Worm (Caenorhabditis elegans): Measurements from ENCODE around the gene pde-12.

pde-12 gene

DNA sequence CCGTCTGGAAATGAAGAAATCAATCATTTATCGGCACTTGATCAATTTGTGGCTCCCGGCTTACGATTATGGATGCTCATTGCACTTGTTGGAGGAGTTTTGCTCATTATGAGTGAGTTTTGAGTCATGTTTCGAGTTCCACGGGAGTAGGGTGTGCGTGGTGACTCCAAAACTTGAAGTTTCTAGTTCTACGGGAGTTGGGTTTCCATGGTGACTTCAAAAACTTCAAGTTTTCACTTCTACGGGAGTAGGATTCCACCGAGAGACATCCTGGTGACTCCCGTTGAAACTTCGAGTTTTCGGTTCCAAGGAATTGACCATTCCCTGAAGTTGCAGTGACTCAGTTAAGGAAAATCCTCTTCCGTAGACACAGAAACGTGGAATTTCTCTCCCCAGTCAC is 12.0 kb upstream of the pde-12 start:
- peak; percentile 77 for TF ChIP-seq cnd-1 (tag; optimal IDR thresholded peaks at IDR 0.05)
- no peak for TF ChIP-seq nhr-76 (tag; optimal IDR thresholded peaks at IDR 0.05)
- no peak for TF ChIP-seq elt-3 (tag; optimal IDR thresholded peaks at IDR 0.05)
- no peak for TF ChIP-seq ceh-43 (GFP tag; optimal IDR thresholded peaks at IDR 0.05)
- TF ChIP-seq ztf-11 (tag; optimal IDR thresholded peaks at IDR 0.05), result no peak
- no peak for TF ChIP-seq mep-1 (tag; optimal IDR thresholded peaks at IDR 0.05)
- TF ChIP-seq unc-62 (GFP tag; optimal IDR thresholded peaks at IDR 0.05), result no peak
- TF ChIP-seq nhr-2 (tag; optimal IDR thresholded peaks at IDR 0.05), result no peak
- no peak for TF ChIP-seq ceh-39 (tag; optimal IDR thresholded peaks at IDR 0.05)
- no peak for TF ChIP-seq unc-39 (tag; optimal IDR thresholded peaks at IDR 0.05)
- TF ChIP-seq blmp-1 (tag; optimal IDR thresholded peaks at IDR 0.05), result no peak
- no peak for TF ChIP-seq elt-1 (tag; optimal IDR thresholded peaks at IDR 0.05; ENCODE audit: borderline replicate concordance, insufficient read depth)
- TF ChIP-seq M03D4.4 (tag; optimal IDR thresholded peaks at IDR 0.05), result no peak
- no peak for TF ChIP-seq nhr-12 (tag; optimal IDR thresholded peaks at IDR 0.05)
- no peak for TF ChIP-seq unc-120 (tag; optimal IDR thresholded peaks at IDR 0.05; ENCODE audit: poor library complexity, severe bottlenecking)
- TF ChIP-seq flh-1 (GFP tag; optimal IDR thresholded peaks at IDR 0.05), result no peak
- TF ChIP-seq hlh-1 (tag; optimal IDR thresholded peaks at IDR 0.05), result no peak
- TF ChIP-seq drap-1 (GFP tag; optimal IDR thresholded peaks at IDR 0.05), result peak; percentile 33
- peak; percentile 51 for TF ChIP-seq sptf-1 (tag; optimal IDR thresholded peaks at IDR 0.05)
- TF ChIP-seq ces-1 (GFP tag; optimal IDR thresholded peaks at IDR 0.05), result no peak
- peak; percentile 53 for TF ChIP-seq lin-32 (GFP tag; optimal IDR thresholded peaks at IDR 0.05)
- TF ChIP-seq nhr-237 (tag; optimal IDR thresholded peaks at IDR 0.05), result no peak
- TF ChIP-seq ham-2 (GFP tag; optimal IDR thresholded peaks at IDR 0.05), result no peak
- TF ChIP-seq mab-5 (tag; optimal IDR thresholded peaks at IDR 0.05), result no peak
- no peak for TF ChIP-seq snpc-4 (tag; optimal IDR thresholded peaks at IDR 0.05)
- TF ChIP-seq sem-2 (GFP tag; optimal IDR thresholded peaks at IDR 0.05), result no peak
- TF ChIP-seq lin-13 (tag; optimal IDR thresholded peaks at IDR 0.05), result no peak
- TF ChIP-seq pha-4 (tag; optimal IDR thresholded peaks at IDR 0.05), result no peak
- TF ChIP-seq ceh-83 (GFP tag; optimal IDR thresholded peaks at IDR 0.05), result peak; percentile 68
- TF ChIP-seq zip-8 (tag; optimal IDR thresholded peaks at IDR 0.05), result no peak
- TF ChIP-seq nhr-28 (tag; optimal IDR thresholded peaks at IDR 0.05), result no peak
- peak; percentile 35 for TF ChIP-seq bed-3 (GFP tag; optimal IDR thresholded peaks at IDR 0.05)
- no peak for TF ChIP-seq lsy-2 (tag; optimal IDR thresholded peaks at IDR 0.05)
- TF ChIP-seq tbx-8 (GFP tag; optimal IDR thresholded peaks at IDR 0.05), result no peak
- peak; percentile 26 for TF ChIP-seq mls-2 (tag; optimal IDR thresholded peaks at IDR 0.05)

ce11 chrIII:10855398-10855880 is 10.6 kb upstream of the pde-12 start, which contains the start of gene Y39A1C.1:
TSS of gene Y39A1C.1 (plus strand) at chrIII:10855448.
- TF ChIP-seq mab-5 (tag; optimal IDR thresholded peaks at IDR 0.05) (no peak), mep-1 (tag; optimal IDR thresholded peaks at IDR 0.05) (peak; percentile 20), nhr-12 (tag; optimal IDR thresholded peaks at IDR 0.05) (no peak), unc-62 (GFP tag; optimal IDR thresholded peaks at IDR 0.05) (no peak), drap-1 (GFP tag; optimal IDR thresholded peaks at IDR 0.05) (no peak), nhr-28 (tag; optimal IDR thresholded peaks at IDR 0.05) (no peak), zip-8 (tag; optimal IDR thresholded peaks at IDR 0.05) (no peak), pha-4 (tag; optimal IDR thresholded peaks at IDR 0.05) (no peak), unc-39 (tag; optimal IDR thresholded peaks at IDR 0.05) (no peak), hlh-1 (tag; optimal IDR thresholded peaks at IDR 0.05) (peak; percentile 7), snpc-4 (tag; optimal IDR thresholded peaks at IDR 0.05) (no peak), tbx-8 (GFP tag; optimal IDR thresholded peaks at IDR 0.05) (no peak), ceh-39 (tag; optimal IDR thresholded peaks at IDR 0.05) (no peak), flh-1 (GFP tag; optimal IDR thresholded peaks at IDR 0.05) (no peak), elt-3 (tag; optimal IDR thresholded peaks at IDR 0.05) (no peak), ham-2 (GFP tag; optimal IDR thresholded peaks at IDR 0.05) (no peak), mls-2 (tag; optimal IDR thresholded peaks at IDR 0.05) (peak; percentile 16), lsy-2 (tag; optimal IDR thresholded peaks at IDR 0.05) (peak; percentile 6), blmp-1 (tag; optimal IDR thresholded peaks at IDR 0.05) (no peak), unc-120 (tag; optimal IDR thresholded peaks at IDR 0.05; ENCODE audit: poor library complexity, severe bottlenecking) (peak; percentile 81), M03D4.4 (tag; optimal IDR thresholded peaks at IDR 0.05) (no peak), nhr-237 (tag; optimal IDR thresholded peaks at IDR 0.05) (no peak), lin-32 (GFP tag; optimal IDR thresholded peaks at IDR 0.05) (no peak), cnd-1 (tag; optimal IDR thresholded peaks at IDR 0.05) (no peak), lin-13 (tag; optimal IDR thresholded peaks at IDR 0.05) (no peak), elt-1 (tag; optimal IDR thresholded peaks at IDR 0.05; ENCODE audit: borderline replicate concordance, insufficient read depth) (no peak), ceh-43 (GFP tag; optimal IDR thresholded peaks at IDR 0.05) (no peak), nhr-76 (tag; optimal IDR thresholded peaks at IDR 0.05) (no peak), ces-1 (GFP tag; optimal IDR thresholded peaks at IDR 0.05) (peak; percentile 47), ceh-83 (GFP tag; optimal IDR thresholded peaks at IDR 0.05) (no peak), nhr-2 (tag; optimal IDR thresholded peaks at IDR 0.05) (no peak), bed-3 (GFP tag; optimal IDR thresholded peaks at IDR 0.05) (no peak), sem-2 (GFP tag; optimal IDR thresholded peaks at IDR 0.05) (no peak), ztf-11 (tag; optimal IDR thresholded peaks at IDR 0.05) (no peak), sptf-1 (tag; optimal IDR thresholded peaks at IDR 0.05) (peak; percentile 10)

Measured in whole organism, mixed stage, embryonic.